Fruit fly (Drosophila melanogaster): ENCODE data around the gene CG33783.
A peak's percentile ranks its signal among the peaks of the same experiment; 100 is the strongest.

CG33783 gene

dm6 chr3R:10048842-10049527, 17.6 kb upstream of the CG33783 start, which contains the start of gene ohgt (continued):
- TF ChIP-seq CG11723 (GFP tag; optimal IDR thresholded peaks at IDR 0.05) = no peak
- no peak for TF ChIP-seq Doc2 (GFP tag; IDR thresholded peaks at IDR 0.05)
- TF ChIP-seq CG13123 (GFP tag; optimal IDR thresholded peaks at IDR 0.05) = no peak
- no peak for TF ChIP-seq seq (GFP tag; IDR thresholded peaks at IDR 0.05)
- TF ChIP-seq CG12942 (GFP tag; optimal IDR thresholded peaks at IDR 0.05) = no peak
- TF ChIP-seq CG3726 (GFP tag; IDR thresholded peaks at IDR 0.05) = no peak
- no peak for TF ChIP-seq pnt (GFP tag; optimal IDR thresholded peaks at IDR 0.05)
- TF ChIP-seq CG2199 (GFP tag; IDR thresholded peaks at IDR 0.05) = no peak
- no peak for TF ChIP-seq Dek (tag; optimal IDR thresholded peaks at IDR 0.05)
- no peak for TF ChIP-seq Deaf1 (tag; optimal IDR thresholded peaks at IDR 0.05)
- TF ChIP-seq CG4404 (GFP tag; IDR thresholded peaks at IDR 0.05) = no peak
- TF ChIP-seq CG8089 (GFP tag; optimal IDR thresholded peaks at IDR 0.05) = no peak
- TF ChIP-seq MTF-1 (GFP tag; optimal IDR thresholded peaks at IDR 0.05; ENCODE audit: borderline replicate concordance) = no peak
- TF ChIP-seq bowl (GFP tag; IDR thresholded peaks at IDR 0.05) = no peak
- TF ChIP-seq Camta (GFP tag; optimal IDR thresholded peaks at IDR 0.05) = no peak
- peak; percentile 38 for TF ChIP-seq lilli (GFP tag; optimal IDR thresholded peaks at IDR 0.05)
- no peak for TF ChIP-seq shn (GFP tag; optimal IDR thresholded peaks at IDR 0.05)
- TF ChIP-seq lov (optimal IDR thresholded peaks at IDR 0.05) = no peak
- no peak for TF ChIP-seq lov (GFP tag; IDR thresholded peaks at IDR 0.05)
- TF ChIP-seq E2f2 (GFP tag; IDR thresholded peaks at IDR 0.05) = peak; percentile 89
- no peak for TF ChIP-seq tna (GFP tag; IDR thresholded peaks at IDR 0.05; ENCODE audit: partially characterized antibody)
- peak; percentile 37 for TF ChIP-seq CG2120 (GFP tag; optimal IDR thresholded peaks at IDR 0.05)
- TF ChIP-seq ranshi (GFP tag; IDR thresholded peaks at IDR 0.05) = no peak
- TF ChIP-seq bsh (GFP tag; optimal IDR thresholded peaks at IDR 0.05) = no peak
- peak; percentile 41 for TF ChIP-seq CG30020 (tag; optimal IDR thresholded peaks at IDR 0.05)
- 0 out of 2 replicates have a peak, but pooled peaks have one; percentile 41 for TF ChIP-seq ato (GFP tag; IDR thresholded peaks at IDR 0.05; ENCODE audit: partially characterized antibody)
- no peak for TF ChIP-seq bab2 (GFP tag; optimal IDR thresholded peaks at IDR 0.05)
- TF ChIP-seq CG4820 (GFP tag; optimal IDR thresholded peaks at IDR 0.05) = no peak
- no peak for TF ChIP-seq sob (GFP tag; IDR thresholded peaks at IDR 0.05)
- no peak for TF ChIP-seq sc (optimal IDR thresholded peaks at IDR 0.05)
- no peak for TF ChIP-seq sc (GFP tag; optimal IDR thresholded peaks at IDR 0.05)
- TF ChIP-seq ab (GFP tag; optimal IDR thresholded peaks at IDR 0.05) = no peak
- TF ChIP-seq Gug (GFP tag; IDR thresholded peaks at IDR 0.05) = no peak
- no peak for TF ChIP-seq CG17359 (tag; optimal IDR thresholded peaks at IDR 0.05)
- TF ChIP-seq CG10274 (GFP tag; optimal IDR thresholded peaks at IDR 0.05) = no peak
- no peak for TF ChIP-seq Mes4 (GFP tag; optimal IDR thresholded peaks at IDR 0.05)
- no peak for TF ChIP-seq NC2β (GFP tag; optimal IDR thresholded peaks at IDR 0.05)
- no peak for TF ChIP-seq Oaz (GFP tag; IDR thresholded peaks at IDR 0.05)
- peak; percentile 70 for TF ChIP-seq Dref (GFP tag; IDR thresholded peaks at IDR 0.05)
- TF ChIP-seq Med (GFP tag) = peak; percentile 64
- TF ChIP-seq kay (GFP tag; optimal IDR thresholded peaks at IDR 0.05) = no peak
- TF ChIP-seq Side (GFP tag; optimal IDR thresholded peaks at IDR 0.05) = no peak
- no peak for TF ChIP-seq CG18011 (GFP tag; optimal IDR thresholded peaks at IDR 0.05)
- TF ChIP-seq CG13287 (GFP tag; IDR thresholded peaks at IDR 0.05; ENCODE audit: partially characterized antibody) = peak; percentile 12
- no peak for TF ChIP-seq CG16779 (GFP tag; IDR thresholded peaks at IDR 0.05)
- TF ChIP-seq wdn (GFP tag; IDR thresholded peaks at IDR 0.05) = no peak
- TF ChIP-seq ftz-f1 (GFP tag; optimal IDR thresholded peaks at IDR 0.05) = no peak
- no peak; the same call in none of the 2 replicates for TF ChIP-seq Scr (GFP tag; IDR thresholded peaks at IDR 0.05; ENCODE audit: partially characterized antibody)
- TF ChIP-seq aop (GFP tag; IDR thresholded peaks at IDR 0.05) = no peak
- no peak for TF ChIP-seq tap (tag; optimal IDR thresholded peaks at IDR 0.05)
- TF ChIP-seq CG12155 (GFP tag; optimal IDR thresholded peaks at IDR 0.05) = peak; percentile 38
- no peak for TF ChIP-seq CG9797 (GFP tag; optimal IDR thresholded peaks at IDR 0.05)
